Worm (Caenorhabditis elegans) whole organism, young adult: ENCODE measurements around the gene hpl-2.

Experiments
- B0035.1 ChIP-seq: sonication (generic microtip); optimal IDR thresholded peaks from 2 replicates; lab custom pipeline; 2016; ENCODE audit warnings: missing genetic modification characterization, mild to moderate bottlenecking, missing compliant biosample characterization, missing genotype, missing genetic modification reagents
- F33H1.4 ChIP-seq: fragments of 200-800 bp; sonication (Bioruptor generic); IDR thresholded peaks from 2 replicates; pipeline ENCODE4 v1.3.6; 2022; ENCODE audit warnings: missing genetic modification reagents, missing genetic modification characterization, missing compliant biosample characterization
- F55B11.4 ChIP-seq: sonication (generic microtip); optimal IDR thresholded peaks from 2 replicates; lab custom pipeline; 2016; ENCODE audit warnings: missing compliant biosample characterization, missing genetic modification characterization, borderline replicate concordance; ENCODE audit not compliant: insufficient read depth
- F57A8.1 ChIP-seq: fragments of 200-800 bp; sonication (Bioruptor generic); optimal IDR thresholded peaks from 2 replicates; lab custom pipeline; 2018; ENCODE audit warnings: mild to moderate bottlenecking, missing genetic modification characterization, moderate library complexity, missing compliant biosample characterization
- F57C9.4 ChIP-seq: sonication (generic microtip); optimal IDR thresholded peaks from 2 replicates; lab custom pipeline; 2017; ENCODE audit warnings: mild to moderate bottlenecking, missing genetic modification characterization, missing compliant biosample characterization
- K12H6.12 ChIP-seq: fragments of 200-800 bp; sonication (Bioruptor generic); optimal IDR thresholded peaks from 2 replicates; lab custom pipeline; 2018; ENCODE audit warnings: mild to moderate bottlenecking, missing genetic modification characterization, missing compliant biosample characterization
- Y53F4B.3 ChIP-seq: fragments of 200-800 bp; sonication (Bioruptor generic); IDR thresholded peaks from 2 replicates; pipeline ENCODE4 v1.3.6; 2022; ENCODE audit warnings: missing genetic modification reagents, missing genetic modification characterization, missing compliant biosample characterization
- Y53G8AR.9 ChIP-seq: fragments of 200-800 bp; sonication (Bioruptor generic); conservative IDR thresholded peaks from 2 replicates; pipeline ENCODE4 v1.3.6; 2022; ENCODE audit warnings: missing genetic modification reagents, missing genetic modification characterization, missing compliant biosample characterization
- ZK185.1 ChIP-seq: sonication (generic microtip); optimal IDR thresholded peaks from 2 replicates; lab custom pipeline; 2016; ENCODE audit warnings: mild to moderate bottlenecking, missing genetic modification characterization, missing compliant biosample characterization; ENCODE audit not compliant: poor library complexity, severe bottlenecking
- ama-1 ChIP-seq, 3 experiments: fragments of 150-350 bp in 1 of 3; sonication (generic microtip) in 2 of 3; optimal IDR thresholded peaks; 2 replicates each; lab custom pipeline; 2014 to 2018; ENCODE audit warnings: missing biosample characterization in 2 of 3, missing genetic modification characterization in 2 of 3, missing genetic modification reagents in 2 of 3
- athp-1 ChIP-seq: sonication (generic microtip); optimal IDR thresholded peaks from 2 replicates; lab custom pipeline; 2017; ENCODE audit warnings: mild to moderate bottlenecking, missing genetic modification characterization, missing compliant biosample characterization
- cebp-2 ChIP-seq: fragments of 200-800 bp; sonication (Bioruptor generic); IDR thresholded peaks from 2 replicates; pipeline ENCODE4 v1.3.6; 2022; ENCODE audit warnings: missing genetic modification characterization, missing compliant biosample characterization
- ceh-100 ChIP-seq: fragments of 200-800 bp; sonication (Bioruptor generic); IDR thresholded peaks from 2 replicates; pipeline ENCODE4 v1.3.6; 2022; ENCODE audit warnings: missing genetic modification reagents, missing genetic modification characterization, missing compliant biosample characterization
- ceh-40 ChIP-seq: fragments of 200-800 bp; sonication (Bioruptor generic); IDR thresholded peaks from 2 replicates; pipeline ENCODE4 v1.3.6; 2022; ENCODE audit warnings: missing genetic modification characterization, missing compliant biosample characterization
- ceh-91 ChIP-seq: fragments of 200-800 bp; sonication (Bioruptor generic); IDR thresholded peaks from 2 replicates; pipeline ENCODE4 v1.3.6; 2022; ENCODE audit warnings: missing genetic modification reagents, missing genetic modification characterization, missing compliant biosample characterization
- chd-7 ChIP-seq: sonication (generic microtip); optimal IDR thresholded peaks from 2 replicates; lab custom pipeline; 2016; ENCODE audit warnings: mild to moderate bottlenecking, missing genetic modification characterization, moderate library complexity, missing compliant biosample characterization
- die-1 ChIP-seq: sonication (generic microtip); optimal IDR thresholded peaks from 2 replicates; lab custom pipeline; 2016; ENCODE audit warnings: missing genotype, mild to moderate bottlenecking, missing genetic modification characterization, missing compliant biosample characterization
- dpff-1 ChIP-seq: sonication (generic microtip); optimal IDR thresholded peaks from 2 replicates; lab custom pipeline; 2017; ENCODE audit warnings: mild to moderate bottlenecking, missing genetic modification characterization, missing compliant biosample characterization
- dpl-1 ChIP-seq: fragments of 150-350 bp; optimal IDR thresholded peaks from 2 replicates; lab custom pipeline; 2014; ENCODE audit warnings: missing biosample characterization, missing genetic modification reagents, missing genetic modification characterization
- efl-1 ChIP-seq: fragments of 150-350 bp; optimal IDR thresholded peaks from 2 replicates; lab custom pipeline; 2014; ENCODE audit warnings: missing biosample characterization, missing genetic modification reagents, missing genetic modification characterization
- egrh-3 ChIP-seq: fragments of 200-800 bp; sonication (Bioruptor generic); IDR thresholded peaks from 2 replicates; pipeline ENCODE4 v1.3.6; 2022; ENCODE audit warnings: missing genetic modification reagents, missing genetic modification characterization, missing compliant biosample characterization
- ekl-4 ChIP-seq: fragments of 200-800 bp; sonication (Bioruptor generic); IDR thresholded peaks from 2 replicates; pipeline ENCODE4 v1.3.6; 2022; ENCODE audit warnings: missing genetic modification reagents, missing genetic modification characterization, missing compliant biosample characterization
- fkh-3 ChIP-seq: sonication (generic microtip); optimal IDR thresholded peaks from 2 replicates; lab custom pipeline; 2016; ENCODE audit warnings: mild to moderate bottlenecking, missing genetic modification characterization, missing compliant biosample characterization
- lin-54 ChIP-seq: fragments of 200-800 bp; sonication (Bioruptor generic); optimal IDR thresholded peaks from 2 replicates; lab custom pipeline; 2018; ENCODE audit warnings: mild to moderate bottlenecking, missing genetic modification characterization, missing compliant biosample characterization
- lir-1 ChIP-seq: fragments of 200-800 bp; sonication (Bioruptor generic); conservative IDR thresholded peaks from 2 replicates; pipeline ENCODE4 v1.3.6; 2022; ENCODE audit warnings: missing genetic modification reagents, missing genetic modification characterization, missing compliant biosample characterization
- lsl-1 ChIP-seq: fragments of 200-800 bp; sonication (Bioruptor generic); optimal IDR thresholded peaks from 2 replicates; lab custom pipeline; 2018; ENCODE audit warnings: mild to moderate bottlenecking, missing genetic modification characterization, moderate library complexity, missing compliant biosample characterization
- lsy-27 ChIP-seq: sonication (generic microtip); optimal IDR thresholded peaks from 2 replicates; lab custom pipeline; 2017; ENCODE audit warnings: missing genetic modification characterization, mild to moderate bottlenecking, missing compliant biosample characterization, antibody characterized with exemption, missing genotype, borderline replicate concordance; ENCODE audit not compliant: insufficient read depth
- madf-10 ChIP-seq: sonication (generic microtip); optimal IDR thresholded peaks from 2 replicates; lab custom pipeline; 2016; ENCODE audit warnings: mild to moderate bottlenecking, missing genetic modification characterization, missing compliant biosample characterization
- madf-3 ChIP-seq: fragments of 200-800 bp; sonication (Bioruptor generic); IDR thresholded peaks from 2 replicates; pipeline ENCODE4 v1.3.6; 2022; ENCODE audit warnings: missing genetic modification reagents, missing genetic modification characterization, missing compliant biosample characterization
- madf-6 ChIP-seq: fragments of 200-800 bp; sonication (Bioruptor generic); IDR thresholded peaks from 2 replicates; pipeline ENCODE4 v1.3.6; 2022; ENCODE audit warnings: missing genetic modification reagents, missing genetic modification characterization, missing compliant biosample characterization
- mcd-1 ChIP-seq: fragments of 200-800 bp; sonication (Bioruptor generic); IDR thresholded peaks from 2 replicates; pipeline ENCODE4 v1.3.6; 2022; ENCODE audit warnings: missing genetic modification reagents, missing genetic modification characterization, missing compliant biosample characterization
- mes-4 ChIP-seq: sonication (generic microtip); optimal IDR thresholded peaks from 2 replicates; lab custom pipeline; 2016; ENCODE audit warnings: missing genotype, missing genetic modification characterization, missing compliant biosample characterization
- mxl-1 ChIP-seq: sonication (generic microtip); optimal IDR thresholded peaks from 2 replicates; lab custom pipeline; 2016; ENCODE audit warnings: missing genetic modification characterization, missing compliant biosample characterization
- nfya-2 ChIP-seq: fragments of 200-800 bp; sonication (Bioruptor generic); IDR thresholded peaks from 2 replicates; pipeline ENCODE4 v1.3.6; 2022; ENCODE audit warnings: missing genetic modification reagents, missing genetic modification characterization, missing compliant biosample characterization
- nhr-27 ChIP-seq: fragments of 200-800 bp; sonication (Bioruptor generic); optimal IDR thresholded peaks from 2 replicates; lab custom pipeline; 2018; ENCODE audit warnings: mild to moderate bottlenecking, missing genetic modification characterization, moderate library complexity, missing compliant biosample characterization
- nhr-90 ChIP-seq: sonication (generic microtip); optimal IDR thresholded peaks from 2 replicates; lab custom pipeline; 2016; ENCODE audit warnings: missing genotype, mild to moderate bottlenecking, missing genetic modification characterization, missing compliant biosample characterization
- rec-8 ChIP-seq, 2 experiments: sonication (generic microtip); optimal IDR thresholded peaks; 2 replicates each; lab custom pipeline; 2016; ENCODE audit warnings: mild to moderate bottlenecking in 2 of 2, missing genetic modification characterization in 2 of 2, missing genetic modification reagents in 2 of 2, missing genotype in 2 of 2, missing biosample characterization in 1 of 2, missing compliant biosample characterization in 1 of 2, moderate library complexity in 1 of 2
- repo-1 ChIP-seq: sonication (generic microtip); optimal IDR thresholded peaks from 2 replicates; lab custom pipeline; 2017; ENCODE audit warnings: mild to moderate bottlenecking, missing genetic modification characterization, missing compliant biosample characterization
- tbp1 ChIP-seq: fragments of 200-800 bp; sonication (Bioruptor generic); optimal IDR thresholded peaks from 2 replicates; lab custom pipeline; 2018; ENCODE audit warnings: mild to moderate bottlenecking, missing genetic modification characterization, missing compliant biosample characterization
- unc-130 ChIP-seq: sonication (generic microtip); optimal IDR thresholded peaks from 2 replicates; lab custom pipeline; 2016; ENCODE audit warnings: missing genetic modification reagents, missing genetic modification characterization, missing compliant biosample characterization
- unc-62 ChIP-seq: fragments of 150-350 bp; optimal IDR thresholded peaks from 2 replicates; lab custom pipeline; 2014; ENCODE audit warnings: missing biosample characterization, missing genetic modification reagents, missing genetic modification characterization
- xnd-1 ChIP-seq: sonication (generic microtip); optimal IDR thresholded peaks from 2 replicates; lab custom pipeline; 2016; ENCODE audit warnings: missing genotype, missing genetic modification reagents, missing genetic modification characterization, missing compliant biosample characterization
- ztf-25 ChIP-seq: fragments of 200-800 bp; sonication (Bioruptor generic); IDR thresholded peaks from 2 replicates; pipeline ENCODE4 v1.3.6; 2022; ENCODE audit warnings: missing genetic modification reagents, missing genetic modification characterization, missing compliant biosample characterization
- ztf-26 ChIP-seq: sonication (generic microtip); optimal IDR thresholded peaks from 2 replicates; lab custom pipeline; 2017; ENCODE audit warnings: missing genetic modification characterization, missing compliant biosample characterization

hpl-2 gene

DNA sequence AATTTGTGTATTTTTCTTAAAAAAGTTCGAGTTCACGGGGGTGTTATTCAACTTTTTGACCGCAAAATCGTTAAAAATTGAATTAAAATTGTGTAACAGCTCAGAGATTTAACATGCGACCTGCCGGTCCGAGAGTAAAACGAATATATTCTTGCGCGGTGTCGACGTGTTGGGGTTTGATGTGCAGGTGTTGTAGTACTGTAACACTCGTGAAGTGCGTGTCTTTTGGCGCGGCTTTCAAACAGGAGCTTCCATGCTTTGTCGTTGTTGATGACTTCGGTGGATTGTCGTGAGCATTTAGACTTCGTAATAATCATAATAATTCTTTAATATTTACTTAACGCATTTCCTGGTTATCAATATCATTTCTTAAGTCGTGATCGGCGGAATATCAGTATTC is 24.8 kb downstream of the hpl-2 start, which contains the start of gene tat-3 (continued):
- TF ChIP-seq F57C9.4, result no peak
- peak; percentile 33; the same call in 1 of the 2 replicates for TF ChIP-seq ceh-91 (GFP tag; lab: Robert Waterston, UW)
- TF ChIP-seq mcd-1, result 0 out of 2 replicates have a peak, but pooled peaks have one; percentile 13
- TF ChIP-seq chd-7 (tag; lab: Kevin White, UChicago), result no peak
- TF ChIP-seq mxl-1, result no peak
- 0 out of 2 replicates have a peak, but pooled peaks have one; percentile 20 for TF ChIP-seq ekl-4 (GFP tag; lab: Robert Waterston, UW)
- TF ChIP-seq Y53F4B.3 (GFP tag; lab: Robert Waterston, UW), result no peak
- TF ChIP-seq lin-54, result no peak
- TF ChIP-seq xnd-1 (tag; lab: Kevin White, UChicago), result no peak
- TF ChIP-seq egrh-3 (GFP tag; lab: Robert Waterston, UW), result no peak
- TF ChIP-seq F57A8.1 (GFP tag; lab: Kevin White, UChicago), result no peak
- no peak for TF ChIP-seq nfya-2 (GFP tag; lab: Robert Waterston, UW)
- TF ChIP-seq B0035.1, result no peak
- peak; percentile 61 for TF ChIP-seq madf-6 (GFP tag; lab: Robert Waterston, UW)
- TF ChIP-seq madf-3 (GFP tag; lab: Robert Waterston, UW), result no peak

DNA sequence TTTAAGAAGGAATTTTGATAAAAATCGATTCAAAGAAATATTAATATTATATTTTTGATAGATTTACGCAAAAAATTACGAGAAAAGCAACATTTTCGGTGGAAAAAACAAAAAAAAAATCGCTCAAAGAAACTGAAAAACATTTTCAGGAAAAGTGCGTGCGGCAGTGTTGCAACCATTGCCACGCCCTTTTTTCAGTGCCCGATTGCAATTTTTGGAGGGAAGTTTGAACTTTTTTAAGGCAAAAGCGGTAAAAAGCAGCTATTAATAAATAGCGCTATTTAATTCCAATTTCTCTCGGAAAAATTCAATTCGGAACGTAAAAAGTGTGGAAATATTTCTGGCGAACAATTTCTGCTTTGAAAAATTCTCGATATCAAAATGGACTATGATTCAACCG is 34.3 kb downstream of the hpl-2 start:
- TF ChIP-seq dpff-1 (tag; lab: Kevin White, UChicago) (no peak), lin-54 (peak; percentile 46), F55B11.4 (tag; lab: Kevin White, UChicago) (no peak), efl-1 (peak; percentile 47), nhr-90 (no peak), F33H1.4 (0 out of 2 replicates have a peak, but pooled peaks have one; percentile 7), lsl-1 (GFP tag; lab: Kevin White, UChicago) (peak; percentile 18), dpl-1 (GFP tag; lab: Kevin White, UChicago) (peak; percentile 39), ceh-100 (GFP tag; lab: Robert Waterston, UW) (peak; percentile 35; the same call in 1 of the 2 replicates)

DNA sequence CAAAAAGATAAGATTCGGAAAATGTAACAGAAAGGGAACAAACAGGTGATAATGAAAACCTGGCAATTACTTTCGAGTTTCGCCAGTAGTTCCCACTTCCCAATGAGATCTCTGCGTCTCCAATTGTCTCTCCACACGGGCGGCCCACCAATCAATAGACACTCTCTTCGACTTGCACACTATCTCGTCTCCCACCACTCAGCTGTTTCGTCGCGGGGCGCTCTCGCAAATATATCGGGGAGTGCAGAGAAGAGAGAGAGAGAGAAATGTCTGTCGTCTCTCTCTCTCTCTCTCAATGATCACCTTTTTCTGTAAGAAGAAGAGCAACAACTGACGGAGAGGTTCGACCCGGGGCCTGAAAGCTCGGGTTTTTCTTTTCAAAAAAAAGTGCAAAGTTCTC is 35.2 kb downstream of the hpl-2 start:
- TF ChIP-seq Y53G8AR.9 (GFP tag; lab: Robert Waterston, UW) (no peak), fkh-3 (tag; lab: Kevin White, UChicago) (no peak), nhr-90 (no peak), cebp-2 (GFP tag; lab: Robert Waterston, UW) (no peak), ztf-25 (GFP tag; lab: Robert Waterston, UW) (no peak), unc-62 (no peak), die-1 (tag; lab: Kevin White, UChicago) (no peak), ZK185.1 (tag; lab: Kevin White, UChicago) (peak; percentile 42), rec-8 (tag; optimal IDR thresholded peaks at IDR 0.05; lab: Kevin White, UChicago) (no peak), ceh-40 (GFP tag; lab: Robert Waterston, UW) (no peak), ceh-91 (GFP tag; lab: Robert Waterston, UW) (no peak), lin-54 (peak; percentile 62), F55B11.4 (tag; lab: Kevin White, UChicago) (no peak), ekl-4 (GFP tag; lab: Robert Waterston, UW) (peak; percentile 78), ama-1 (optimal IDR thresholded peaks at IDR 0.05; lab: Kevin White, UChicago) (no peak), ama-1 (GFP tag; optimal IDR thresholded peaks at IDR 0.05; lab: Kevin White, UChicago) (no peak), madf-10 (tag; lab: Kevin White, UChicago) (peak; percentile 10), tbp1 (GFP tag; lab: Kevin White, UChicago) (peak; percentile 58), nfya-2 (GFP tag; lab: Robert Waterston, UW) (no peak), athp-1 (tag; lab: Kevin White, UChicago) (peak; percentile 46), unc-130 (GFP tag; lab: Kevin White, UChicago) (no peak), xnd-1 (tag; lab: Kevin White, UChicago) (no peak), nhr-27 (tag; lab: Kevin White, UChicago) (no peak), ceh-100 (GFP tag; lab: Robert Waterston, UW) (0 out of 2 replicates have a peak, but pooled peaks have one; percentile 32), lsy-27 (tag; lab: Kevin White, UChicago) (no peak), K12H6.12 (tag; lab: Kevin White, UChicago) (peak; percentile 72), F57A8.1 (GFP tag; lab: Kevin White, UChicago) (no peak), repo-1 (tag; lab: Kevin White, UChicago) (no peak), mes-4 (tag; lab: Kevin White, UChicago) (no peak), lir-1 (GFP tag; lab: Robert Waterston, UW) (peak; percentile 41), ztf-26 (peak; percentile 59)
